Worm (Caenorhabditis elegans): ENCODE data around the gene nlp-82.

- TF ChIP-seq tbx-2 (tag; optimal IDR thresholded peaks at IDR 0.05) (peak; percentile 18), ceh-9 (tag; optimal IDR thresholded peaks at IDR 0.05) (no peak), nfya-1 (tag; optimal IDR thresholded peaks at IDR 0.05) (peak; percentile 25), nhr-11 (tag; optimal IDR thresholded peaks at IDR 0.05) (no peak), ama-1 (optimal IDR thresholded peaks at IDR 0.05) (no peak), che-1 (tag; optimal IDR thresholded peaks at IDR 0.05) (no peak), rnt-1 (tag; optimal IDR thresholded peaks at IDR 0.05) (no peak), pag-3 (tag; optimal IDR thresholded peaks at IDR 0.05; ENCODE audit: borderline replicate concordance) (no peak), ceh-30 (tag; optimal IDR thresholded peaks at IDR 0.05) (no peak), hlh-13 (GFP tag; optimal IDR thresholded peaks at IDR 0.05) (no peak), sdc-2 (tag; optimal IDR thresholded peaks at IDR 0.05) (no peak), K02D7.2 (tag; optimal IDR thresholded peaks at IDR 0.05) (no peak)
These were observed 8.8 kb upstream of the nlp-82 start for ce11 chrII:9262845-9263402.
